Fruit fly (Drosophila melanogaster) whole organism, adult: Measurements from ENCODE around the gene natalisin.

Experiments used
- CG11617 ChIP-seq: fragments of 200-800 bp; sonication (Bioruptor generic); optimal IDR thresholded peaks from 2 replicates; lab custom pipeline; 2017; ENCODE audit warnings: mild to moderate bottlenecking, missing biosample characterization, missing genetic modification reagents, missing genetic modification characterization
- CG12768 ChIP-seq: fragments of 200-800 bp; sonication (Bioruptor generic); optimal IDR thresholded peaks from 2 replicates; lab custom pipeline; 2017; ENCODE audit warnings: missing biosample characterization, missing genetic modification characterization, mild to moderate bottlenecking, moderate library complexity, missing genetic modification reagents
- CG14711 ChIP-seq: fragments of 200-800 bp; sonication (Bioruptor generic); optimal IDR thresholded peaks from 2 replicates; lab custom pipeline; 2018; ENCODE audit warnings: missing biosample characterization, mild to moderate bottlenecking, missing genetic modification characterization, moderate library complexity
- CG1620 ChIP-seq: fragments of 200-800 bp; sonication (Bioruptor generic); optimal IDR thresholded peaks from 2 replicates; lab custom pipeline; 2016; ENCODE audit warnings: missing biosample characterization, missing genetic modification characterization
- CG33017 ChIP-seq: fragments of 200-800 bp; sonication (Bioruptor generic); optimal IDR thresholded peaks from 2 replicates; lab custom pipeline; 2018; ENCODE audit warnings: missing biosample characterization, mild to moderate bottlenecking, missing genetic modification characterization, moderate library complexity
- CG5204 ChIP-seq: fragments of 200-800 bp; sonication (Bioruptor generic); optimal IDR thresholded peaks from 2 replicates; lab custom pipeline; 2016; ENCODE audit warnings: missing biosample characterization, missing genetic modification characterization
- CG7045 ChIP-seq: fragments of 200-800 bp; sonication (Bioruptor generic); optimal IDR thresholded peaks from 2 replicates; lab custom pipeline; 2017; ENCODE audit warnings: missing biosample characterization, mild to moderate bottlenecking, missing genetic modification characterization
- CG7101 ChIP-seq: fragments of 200-800 bp; sonication (Bioruptor generic); optimal IDR thresholded peaks from 2 replicates; lab custom pipeline; 2018; ENCODE audit warnings: missing biosample characterization, mild to moderate bottlenecking, missing genetic modification characterization, moderate library complexity
- Clk ChIP-seq: fragments of 200-800 bp; sonication (Bioruptor generic); optimal IDR thresholded peaks from 2 replicates; lab custom pipeline; 2017; ENCODE audit warnings: missing biosample characterization, missing genetic modification characterization
- Crg-1 ChIP-seq: fragments of 200-800 bp; sonication (Bioruptor generic); optimal IDR thresholded peaks from 2 replicates; lab custom pipeline; 2016; ENCODE audit warnings: missing biosample characterization, missing genetic modification characterization
- Hr96 ChIP-seq: fragments of 200-800 bp; sonication (Bioruptor generic); optimal IDR thresholded peaks from 2 replicates; lab custom pipeline; 2016; ENCODE audit warnings: missing biosample characterization, missing genetic modification characterization
- Mnt ChIP-seq: fragments of 200-800 bp; sonication (Bioruptor generic); optimal IDR thresholded peaks from 2 replicates; lab custom pipeline; 2016; ENCODE audit warnings: missing biosample characterization, mild to moderate bottlenecking, missing genetic modification characterization
- bab1 ChIP-seq: fragments of 200-800 bp; sonication (Bioruptor generic); optimal IDR thresholded peaks from 3 replicates; lab custom pipeline; 2019; ENCODE audit warnings: missing biosample characterization, mild to moderate bottlenecking, missing genetic modification characterization, moderate library complexity
- cic ChIP-seq: fragments of 200-800 bp; sonication (Bioruptor generic); optimal IDR thresholded peaks from 2 replicates; lab custom pipeline; 2017; ENCODE audit warnings: missing biosample characterization, mild to moderate bottlenecking, missing genetic modification characterization, moderate library complexity
- cnc ChIP-seq, 2 experiments: fragments of >200 bp; optimal IDR thresholded peaks; 2 replicates each; lab custom pipeline; 2017
- kay ChIP-seq: fragments of 200-800 bp; sonication (Bioruptor generic); peaks from one replicate; lab custom pipeline; 2016; ENCODE audit warnings: missing biosample characterization, missing genetic modification characterization, borderline replicate concordance
- ovo ChIP-seq: fragments of 200-800 bp; sonication (Bioruptor generic); optimal IDR thresholded peaks from 2 replicates; lab custom pipeline; 2016; ENCODE audit warnings: missing biosample characterization, missing genetic modification characterization
- pad ChIP-seq: fragments of 200-800 bp; sonication (Bioruptor generic); optimal IDR thresholded peaks from 3 replicates; lab custom pipeline; 2017; ENCODE audit warnings: missing biosample characterization, missing genetic modification characterization, mild to moderate bottlenecking, moderate library complexity, missing genetic modification reagents
- tj ChIP-seq: fragments of 200-800 bp; sonication (Bioruptor generic); optimal IDR thresholded peaks from 3 replicates; lab custom pipeline; 2017; ENCODE audit warnings: missing biosample characterization, mild to moderate bottlenecking, missing genetic modification characterization, moderate library complexity
- toe ChIP-seq: fragments of 200-800 bp; sonication (Bioruptor generic); optimal IDR thresholded peaks from 2 replicates; lab custom pipeline; 2016; ENCODE audit warnings: missing biosample characterization, missing genetic modification characterization

Gene natalisin

DNA sequence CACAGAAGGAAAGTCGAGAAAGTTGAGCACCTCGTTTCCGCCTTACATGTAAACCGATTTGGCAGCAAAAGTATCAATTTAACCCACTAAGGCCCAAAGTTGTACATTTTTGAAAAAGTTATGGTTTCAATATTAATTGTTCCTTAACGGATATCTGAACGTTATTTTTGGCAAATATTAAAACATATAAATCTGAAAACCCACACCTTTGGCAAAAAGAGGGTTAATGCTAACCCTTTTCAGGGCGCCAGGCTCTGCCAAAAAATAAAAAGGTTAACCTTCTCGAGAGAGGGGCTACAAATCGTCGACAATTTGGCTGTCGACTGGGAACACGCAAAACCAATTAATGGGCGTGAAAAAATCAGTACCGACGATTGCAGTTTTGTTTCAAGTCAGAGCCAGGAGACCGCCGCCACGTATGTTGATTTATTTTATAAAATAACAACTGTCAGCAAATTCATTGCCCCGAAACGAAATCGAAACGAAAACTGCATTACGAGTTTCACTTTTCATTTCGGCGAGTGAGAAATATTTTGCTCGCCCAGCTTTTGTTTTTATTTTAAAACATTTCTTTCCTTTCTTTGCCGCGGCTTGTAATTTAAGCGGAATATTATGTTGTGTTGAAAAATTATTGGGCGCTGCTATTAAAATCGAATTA lies 1.1 kb downstream of the natalisin start:
- TF ChIP-seq tj = peak; percentile 81
- TF ChIP-seq Clk (GFP tag; lab: Kevin White, UChicago) = no peak
- TF ChIP-seq cic = no peak
- no peak for TF ChIP-seq Mnt (GFP tag; lab: Kevin White, UChicago)
- no peak for TF ChIP-seq toe (GFP tag; lab: Kevin White, UChicago)
- no peak for TF ChIP-seq Crg-1 (GFP tag; lab: Kevin White, UChicago)
- TF ChIP-seq pad (GFP tag; lab: Kevin White, UChicago) = no peak
- TF ChIP-seq kay (GFP tag; lab: Kevin White, UChicago) = no peak

DNA sequence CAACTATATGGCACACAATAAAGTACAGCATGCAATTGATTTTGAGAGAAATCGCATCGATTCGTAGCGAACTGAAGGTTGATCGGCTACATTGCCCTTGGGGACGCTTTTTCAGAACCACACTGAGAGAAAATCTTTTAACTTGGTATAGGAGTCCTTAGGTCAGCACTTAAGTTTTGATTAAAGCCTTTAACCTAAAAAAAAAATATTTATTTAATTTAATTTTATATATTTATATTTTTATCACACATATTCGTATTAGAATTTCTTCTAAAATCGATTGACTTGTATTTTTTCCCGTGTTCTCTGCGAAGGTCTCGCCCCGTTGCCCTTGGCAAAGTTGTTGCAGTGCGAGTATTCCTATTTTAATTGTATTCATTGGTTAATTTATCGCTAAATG lies 3.4 kb downstream of the natalisin start:
- TF ChIP-seq CG33017 (tag; lab: Kevin White, UChicago) (no peak), CG5204 (GFP tag; lab: Kevin White, UChicago) (no peak), Mnt (GFP tag; lab: Kevin White, UChicago) (no peak), bab1 (GFP tag; lab: Kevin White, UChicago) (no peak), CG14711 (no peak), Clk (GFP tag; lab: Kevin White, UChicago) (no peak)

DNA sequence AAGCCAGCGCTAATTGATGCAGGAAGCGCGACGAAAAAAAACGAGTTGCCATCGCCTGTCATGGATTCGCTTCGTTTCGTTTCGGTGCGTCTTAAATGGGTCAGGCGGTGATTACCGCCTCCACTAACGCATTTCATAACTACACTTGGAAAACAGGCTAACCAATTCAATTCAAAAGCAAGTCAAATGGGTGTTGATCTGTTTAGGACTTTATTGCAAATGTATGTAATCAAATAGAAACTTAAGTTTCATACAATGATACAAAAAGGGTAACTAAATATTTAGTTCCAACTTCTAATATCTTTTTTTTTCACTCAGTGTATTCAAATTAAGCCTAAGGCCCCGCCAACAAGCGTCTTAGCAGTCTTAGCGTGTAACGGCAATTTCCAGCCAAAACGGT lies 6.4 kb downstream of the natalisin start:
- no peak for TF ChIP-seq cnc (optimal IDR thresholded peaks at IDR 0.05; lab: Kevin White, UChicago)
- TF ChIP-seq ovo (GFP tag; lab: Kevin White, UChicago) = no peak
- TF ChIP-seq kay (GFP tag; lab: Kevin White, UChicago) = no peak
- TF ChIP-seq Crg-1 (GFP tag; lab: Kevin White, UChicago) = no peak
- TF ChIP-seq Hr96 (GFP tag; lab: Kevin White, UChicago) = no peak
- TF ChIP-seq CG5204 (GFP tag; lab: Kevin White, UChicago) = no peak
- no peak for TF ChIP-seq CG14711
- TF ChIP-seq CG11617 (GFP tag; lab: Kevin White, UChicago) = no peak
- no peak for TF ChIP-seq CG7045
- no peak for TF ChIP-seq CG33017 (tag; lab: Kevin White, UChicago)
- no peak for TF ChIP-seq CG1620 (GFP tag; lab: Kevin White, UChicago)

DNA sequence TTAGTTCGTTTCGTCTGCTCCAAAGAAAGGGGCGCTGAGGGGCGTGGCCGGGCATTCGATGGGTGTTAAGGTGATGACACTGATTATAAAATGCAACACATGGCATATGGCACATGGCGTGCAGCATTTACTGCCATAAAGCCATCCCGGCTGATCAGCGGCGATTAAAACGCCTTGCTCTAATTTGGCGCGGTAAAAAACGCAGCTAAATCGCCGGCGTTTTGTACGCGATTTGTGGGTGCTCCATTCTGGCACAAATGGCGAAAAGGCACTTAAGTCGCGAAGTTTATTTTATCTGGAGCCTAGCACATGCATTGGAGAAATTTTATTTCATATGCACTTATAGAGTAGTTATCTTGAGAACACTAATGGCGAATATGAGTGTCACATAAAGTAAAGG lies 7.1 kb downstream of the natalisin start:
- TF ChIP-seq CG1620 (GFP tag; lab: Kevin White, UChicago) = no peak
- no peak for TF ChIP-seq CG7045
- no peak for TF ChIP-seq Crg-1 (GFP tag; lab: Kevin White, UChicago)
- TF ChIP-seq pad (GFP tag; lab: Kevin White, UChicago) = no peak
- TF ChIP-seq cnc (optimal IDR thresholded peaks at IDR 0.05; lab: Kevin White, UChicago) = no peak
- TF ChIP-seq bab1 (GFP tag; lab: Kevin White, UChicago) = no peak
- TF ChIP-seq CG11617 (GFP tag; lab: Kevin White, UChicago) = no peak
- no peak for TF ChIP-seq Clk (GFP tag; lab: Kevin White, UChicago)

DNA sequence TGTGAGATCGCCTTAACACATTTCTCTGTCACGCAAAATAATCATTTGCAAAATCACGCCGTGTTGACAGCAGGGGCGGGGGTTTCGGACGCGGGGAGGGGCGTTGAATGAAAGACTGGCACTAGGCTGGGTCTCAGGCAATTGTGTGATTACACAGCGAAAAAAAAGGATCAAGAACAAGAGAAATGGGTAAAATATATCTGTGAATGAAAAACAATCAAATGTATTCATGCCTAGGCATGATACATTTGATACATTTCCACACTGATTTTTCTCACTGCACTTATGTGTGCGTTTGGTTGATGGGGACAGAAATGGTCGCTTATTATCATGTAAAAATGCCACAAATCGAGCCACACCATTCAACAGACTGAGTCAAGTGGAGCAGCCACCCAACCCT lies 8.1 kb downstream of the natalisin start:
- TF ChIP-seq CG11617 (GFP tag; lab: Kevin White, UChicago) (no peak), CG12768 (GFP tag; lab: Kevin White, UChicago) (no peak), Clk (GFP tag; lab: Kevin White, UChicago) (no peak), ovo (GFP tag; lab: Kevin White, UChicago) (no peak), CG7045 (no peak), CG1620 (GFP tag; lab: Kevin White, UChicago) (no peak), Hr96 (GFP tag; lab: Kevin White, UChicago) (no peak), Crg-1 (GFP tag; lab: Kevin White, UChicago) (no peak), CG5204 (GFP tag; lab: Kevin White, UChicago) (no peak), bab1 (GFP tag; lab: Kevin White, UChicago) (no peak), tj (no peak), kay (GFP tag; lab: Kevin White, UChicago) (no peak), cic (no peak), toe (GFP tag; lab: Kevin White, UChicago) (no peak), CG33017 (tag; lab: Kevin White, UChicago) (no peak), CG14711 (no peak), CG7101 (tag; lab: Kevin White, UChicago) (no peak), cnc (optimal IDR thresholded peaks at IDR 0.05; lab: Kevin White, UChicago) (no peak), pad (GFP tag; lab: Kevin White, UChicago) (no peak)

DNA sequence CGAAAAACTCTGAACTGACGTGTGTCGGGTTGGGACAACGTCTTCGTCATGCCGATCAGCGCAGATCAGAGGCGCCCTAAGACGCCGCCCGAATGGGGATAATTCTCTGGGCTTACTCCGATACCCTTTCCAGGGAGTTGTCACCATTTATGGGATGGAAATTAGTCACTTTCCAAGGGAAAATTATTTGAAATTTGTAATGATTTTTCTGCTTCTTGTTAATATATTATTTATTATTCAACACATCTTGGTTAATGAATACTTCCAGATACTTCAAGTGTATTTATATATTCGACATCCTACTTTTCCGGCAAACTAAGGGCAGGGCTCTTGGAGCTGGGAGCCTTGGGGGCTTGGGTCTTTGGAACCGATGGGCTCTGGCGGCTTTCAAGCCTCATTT lies 11.9 kb downstream of the natalisin start:
- no peak for TF ChIP-seq bab1 (GFP tag; lab: Kevin White, UChicago)
- TF ChIP-seq Crg-1 (GFP tag; lab: Kevin White, UChicago) = no peak
- no peak for TF ChIP-seq ovo (GFP tag; lab: Kevin White, UChicago)
- no peak for TF ChIP-seq CG14711
- no peak for TF ChIP-seq cnc (optimal IDR thresholded peaks at IDR 0.05; lab: Kevin White, UChicago)
- no peak for TF ChIP-seq CG12768 (GFP tag; lab: Kevin White, UChicago)
- no peak for TF ChIP-seq CG7045
- TF ChIP-seq pad (GFP tag; lab: Kevin White, UChicago) = no peak

DNA sequence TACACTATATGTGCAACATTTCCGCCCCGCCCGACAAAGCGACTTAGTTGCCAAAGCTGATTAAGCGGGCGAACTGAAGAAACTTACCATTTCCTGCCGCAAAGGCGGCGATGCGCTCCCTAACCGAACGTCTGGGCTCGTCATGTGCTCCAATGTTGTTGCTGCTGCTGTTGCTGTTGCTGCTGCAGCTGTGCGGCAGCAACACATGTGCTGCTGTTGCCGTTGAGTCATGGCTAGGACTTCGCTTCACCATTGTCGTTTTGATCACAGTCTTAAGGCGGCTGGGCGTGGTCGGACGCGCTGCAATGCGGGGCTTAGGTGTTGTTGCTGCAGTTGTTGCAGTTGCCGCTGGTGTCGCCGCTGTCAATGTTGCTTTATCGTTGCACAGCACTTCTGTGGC lies 13.5 kb downstream of the natalisin start:
- no peak for TF ChIP-seq CG5204 (GFP tag; lab: Kevin White, UChicago)
- TF ChIP-seq CG14711 = no peak
- TF ChIP-seq kay (GFP tag; lab: Kevin White, UChicago) = no peak
